Worm (Caenorhabditis elegans) whole organism, L4 larva: Measurements from ENCODE around the gene zzz-1.

Source experiments
- F10B5.3 ChIP-seq: sonication (generic microtip); optimal IDR thresholded peaks from 2 replicates; lab custom pipeline; 2016; ENCODE audit warnings: mild to moderate bottlenecking, missing genetic modification characterization, missing compliant biosample characterization
- F26F4.8 ChIP-seq: fragments of 200-800 bp; sonication (Bioruptor generic); conservative IDR thresholded peaks from 2 replicates; pipeline ENCODE4 v1.3.6; 2022; ENCODE audit warnings: missing genetic modification characterization, missing compliant biosample characterization
- F44E2.7 ChIP-seq: fragments of 200-800 bp; sonication (Bioruptor generic); IDR thresholded peaks from 2 replicates; pipeline ENCODE4 v2.1.2; 2022; ENCODE audit warnings: missing genetic modification characterization, missing compliant biosample characterization
- dve-1 ChIP-seq: sonication (generic microtip); optimal IDR thresholded peaks from 2 replicates; lab custom pipeline; 2017; ENCODE audit warnings: antibody characterized with exemption, mild to moderate bottlenecking, missing genetic modification characterization, missing compliant biosample characterization; ENCODE audit not compliant: insufficient read depth
- egl-43 ChIP-seq: fragments of 200-800 bp; sonication (Bioruptor generic); IDR thresholded peaks from 2 replicates; pipeline ENCODE4 v1.3.6; 2022; ENCODE audit warnings: missing genetic modification reagents, missing genetic modification characterization, missing compliant biosample characterization
- jun-1 ChIP-seq: fragments of 150-350 bp; optimal IDR thresholded peaks from 2 replicates; lab custom pipeline; 2014; ENCODE audit warnings: missing biosample characterization, missing genetic modification reagents, missing genetic modification characterization
- mdl-1 ChIP-seq, 2 experiments: fragments of 150-350 bp in 1 of 2; sonication (generic microtip) in 1 of 2; optimal IDR thresholded peaks; 2 replicates each; lab custom pipeline; 2014 to 2017; ENCODE audit warnings: missing biosample characterization in 2 of 2, missing genetic modification characterization in 2 of 2
- saeg-2 ChIP-seq: fragments of 200-800 bp; sonication (Bioruptor generic); IDR thresholded peaks from 2 replicates; pipeline ENCODE4 v1.3.6; 2022; ENCODE audit warnings: missing genetic modification reagents, missing genetic modification characterization, missing compliant biosample characterization
- snpc-4 ChIP-seq: fragments of 150-350 bp; optimal IDR thresholded peaks from 2 replicates; lab custom pipeline; 2014; ENCODE audit warnings: missing biosample characterization, missing genetic modification characterization
- ztf-11 ChIP-seq: fragments of 150-350 bp; optimal IDR thresholded peaks from 2 replicates; lab custom pipeline; 2014; ENCODE audit warnings: missing biosample characterization, missing genetic modification characterization

ce11 chrV:10954334-10954733 lies 45.4 kb upstream of the zzz-1 start, which contains the start of gene clec-221:
- TF ChIP-seq F10B5.3 (tag; lab: Kevin White, UChicago) (no peak), F26F4.8 (GFP tag; lab: Robert Waterston, UW) (no peak), egl-43 (GFP tag; lab: Robert Waterston, UW) (no peak), saeg-2 (GFP tag; lab: Robert Waterston, UW) (no peak), dve-1 (tag; lab: Kevin White, UChicago) (no peak), jun-1 (tag; lab: Kevin White, UChicago) (no peak), snpc-4 (no peak), F44E2.7 (GFP tag; lab: Robert Waterston, UW) (no peak), ztf-11 (tag; lab: Kevin White, UChicago) (no peak), mdl-1 (tag; optimal IDR thresholded peaks at IDR 0.05; lab: Kevin White, UChicago) (no peak)
